Worm (Caenorhabditis elegans): Measurements from ENCODE around the gene far-1.

far-1 gene

DNA sequence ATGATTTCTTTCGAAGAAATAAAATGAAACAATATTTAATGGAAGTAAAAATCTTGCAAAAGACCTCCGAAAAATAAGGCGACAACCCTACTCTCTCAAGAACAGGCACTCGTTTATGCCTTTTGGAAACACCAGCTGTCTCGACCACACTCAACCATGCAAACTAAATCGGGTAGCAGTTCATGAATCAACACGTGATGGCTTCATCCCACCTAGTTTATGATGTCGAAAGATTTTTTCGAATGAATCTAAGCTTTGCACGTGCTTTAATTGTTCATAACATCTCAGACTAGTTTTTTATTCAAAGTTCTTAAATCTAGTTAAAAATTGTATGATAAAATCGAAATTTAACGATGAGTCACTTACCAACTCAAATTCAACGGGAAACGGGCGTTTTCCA lies 27.7 kb downstream of the far-1 start:
- TF ChIP-seq ama-1 (optimal IDR thresholded peaks at IDR 0.05) (peak; percentile 9), ceh-6 (GFP tag; optimal IDR thresholded peaks at IDR 0.05) (no peak)

ce11 chrIII:9052371-9052978 lies 28.5 kb downstream of the far-1 start:
- TF ChIP-seq ttx-3 (tag; optimal IDR thresholded peaks at IDR 0.05) = no peak
- TF ChIP-seq dmd-4 (tag; optimal IDR thresholded peaks at IDR 0.05; ENCODE audit: borderline replicate concordance) = no peak
- TF ChIP-seq ceh-30 (tag; optimal IDR thresholded peaks at IDR 0.05) = peak; percentile 71
- TF ChIP-seq madf-2 (tag; optimal IDR thresholded peaks at IDR 0.05) = no peak
- TF ChIP-seq ceh-6 (GFP tag; optimal IDR thresholded peaks at IDR 0.05) = no peak
- no peak for TF ChIP-seq hlh-15 (tag; optimal IDR thresholded peaks at IDR 0.05)
- TF ChIP-seq ceh-18 (tag; optimal IDR thresholded peaks at IDR 0.05) = peak; percentile 16
- TF ChIP-seq tbx-2 (tag; optimal IDR thresholded peaks at IDR 0.05) = peak; percentile 47
- TF ChIP-seq ztf-16 (tag; optimal IDR thresholded peaks at IDR 0.05) = no peak
- no peak for TF ChIP-seq ceh-9 (tag; optimal IDR thresholded peaks at IDR 0.05)
- no peak for TF ChIP-seq nhr-232 (tag; optimal IDR thresholded peaks at IDR 0.05)
- TF ChIP-seq hlh-8 (tag; optimal IDR thresholded peaks at IDR 0.05) = no peak
- no peak for TF ChIP-seq F13H6.1 (tag; optimal IDR thresholded peaks at IDR 0.05)
- TF ChIP-seq hlh-6 (tag; optimal IDR thresholded peaks at IDR 0.05) = no peak
- no peak for TF ChIP-seq pqm-1 (tag; optimal IDR thresholded peaks at IDR 0.05)
- TF ChIP-seq nhr-11 (tag; optimal IDR thresholded peaks at IDR 0.05) = no peak
- TF ChIP-seq ets-4 (tag; optimal IDR thresholded peaks at IDR 0.05) = no peak
- peak; percentile 58 for TF ChIP-seq pros-1 (tag; optimal IDR thresholded peaks at IDR 0.05)
- no peak for TF ChIP-seq ref-2 (tag; optimal IDR thresholded peaks at IDR 0.05)
- TF ChIP-seq T23F11.4 (GFP tag; optimal IDR thresholded peaks at IDR 0.05) = no peak
- TF ChIP-seq K09A11.1 (tag; optimal IDR thresholded peaks at IDR 0.05; ENCODE audit: insufficient read depth) = no peak
- peak; percentile 9 for TF ChIP-seq lin-11 (tag; optimal IDR thresholded peaks at IDR 0.05)
- no peak for TF ChIP-seq hlh-13 (GFP tag; optimal IDR thresholded peaks at IDR 0.05)
- TF ChIP-seq fkh-10 (GFP tag; optimal IDR thresholded peaks at IDR 0.05) = no peak
- no peak for TF ChIP-seq npax-4 (tag; optimal IDR thresholded peaks at IDR 0.05)
- no peak for TF ChIP-seq unc-3 (GFP tag; conservative IDR thresholded peaks at IDR 0.05)
- no peak for TF ChIP-seq unc-3 (tag; optimal IDR thresholded peaks at IDR 0.05)
- TF ChIP-seq odd-2 (tag; optimal IDR thresholded peaks at IDR 0.05) = no peak
- TF ChIP-seq C08G9.2 (tag; optimal IDR thresholded peaks at IDR 0.05) = no peak
- TF ChIP-seq Y22D7AL.16 (tag; optimal IDR thresholded peaks at IDR 0.05) = no peak
- no peak for TF ChIP-seq elt-2 (tag; optimal IDR thresholded peaks at IDR 0.05)
- peak; percentile 10 for TF ChIP-seq sox-4 (tag; optimal IDR thresholded peaks at IDR 0.05)
- TF ChIP-seq ceh-24 (tag; optimal IDR thresholded peaks at IDR 0.05) = no peak
- no peak for TF ChIP-seq pax-1 (tag; optimal IDR thresholded peaks at IDR 0.05)
- TF ChIP-seq nfya-1 (tag; optimal IDR thresholded peaks at IDR 0.05) = peak; percentile 43
- TF ChIP-seq hlh-30 (tag; optimal IDR thresholded peaks at IDR 0.05; ENCODE audit: insufficient read depth) = no peak
- no peak for TF ChIP-seq rnt-1 (tag; optimal IDR thresholded peaks at IDR 0.05)
- no peak for TF ChIP-seq ceh-2 (tag; optimal IDR thresholded peaks at IDR 0.05)
- no peak for TF ChIP-seq pha-4 (tag; optimal IDR thresholded peaks at IDR 0.05)
- peak; percentile 27 for TF ChIP-seq unc-55 (GFP tag; optimal IDR thresholded peaks at IDR 0.05)
- no peak for TF ChIP-seq zip-5 (tag; optimal IDR thresholded peaks at IDR 0.05)
- no peak for TF ChIP-seq lim-6 (tag; optimal IDR thresholded peaks at IDR 0.05)
- TF ChIP-seq tbx-7 (tag; optimal IDR thresholded peaks at IDR 0.05) = no peak
- no peak for TF ChIP-seq pat-9 (tag; optimal IDR thresholded peaks at IDR 0.05)
- peak; percentile 35 for TF ChIP-seq ama-1 (optimal IDR thresholded peaks at IDR 0.05)
- peak; percentile 57 for TF ChIP-seq fkh-6 (tag; optimal IDR thresholded peaks at IDR 0.05)
- no peak for TF ChIP-seq C38D4.7 (GFP tag; optimal IDR thresholded peaks at IDR 0.05)
- TF ChIP-seq ceh-19 (GFP tag; optimal IDR thresholded peaks at IDR 0.05) = no peak
- no peak for TF ChIP-seq unc-86 (tag; optimal IDR thresholded peaks at IDR 0.05)
- peak; percentile 50 for TF ChIP-seq unc-42 (tag; optimal IDR thresholded peaks at IDR 0.05)
- TF ChIP-seq syd-9 (tag; optimal IDR thresholded peaks at IDR 0.05) = peak; percentile 66
